Fruit fly (Drosophila melanogaster) whole organism, pupa: ENCODE data around the gene Zwilch.

Experiments used
- CG13204 ChIP-seq: fragments of 200-800 bp; sonication (Bioruptor generic); optimal IDR thresholded peaks from 2 replicates; lab custom pipeline; 2018; ENCODE audit warnings: missing biosample characterization, mild to moderate bottlenecking, missing genetic modification characterization, moderate library complexity
- CG14655 ChIP-seq: fragments of 200-800 bp; sonication (Bioruptor generic); optimal IDR thresholded peaks from 3 replicates; lab custom pipeline; 2017; ENCODE audit warnings: mild to moderate bottlenecking, missing biosample characterization, missing genetic modification reagents, missing genetic modification characterization
- CG17806 ChIP-seq: fragments of 200-800 bp; sonication (Bioruptor generic); optimal IDR thresholded peaks from 2 replicates; lab custom pipeline; 2018; ENCODE audit warnings: missing biosample characterization, mild to moderate bottlenecking, missing genetic modification characterization, moderate library complexity
- CG8301 ChIP-seq: fragments of 200-800 bp; sonication (Bioruptor generic); optimal IDR thresholded peaks from 2 replicates; lab custom pipeline; 2018; ENCODE audit warnings: missing biosample characterization, mild to moderate bottlenecking, missing genetic modification characterization
- CG9948 ChIP-seq: fragments of 200-800 bp; sonication (Bioruptor generic); optimal IDR thresholded peaks from 2 replicates; lab custom pipeline; 2018; ENCODE audit warnings: missing biosample characterization, mild to moderate bottlenecking, missing genetic modification characterization, moderate library complexity
- D1 ChIP-seq: fragments of 200-800 bp; sonication (Bioruptor generic); optimal IDR thresholded peaks from 2 replicates; lab custom pipeline; 2018; ENCODE audit warnings: missing biosample characterization, mild to moderate bottlenecking, missing genetic modification characterization, moderate library complexity
- Pif1B ChIP-seq: fragments of 200-800 bp; sonication (Bioruptor generic); optimal IDR thresholded peaks from 3 replicates; lab custom pipeline; 2016; ENCODE audit warnings: missing biosample characterization, missing genetic modification characterization

DNA sequence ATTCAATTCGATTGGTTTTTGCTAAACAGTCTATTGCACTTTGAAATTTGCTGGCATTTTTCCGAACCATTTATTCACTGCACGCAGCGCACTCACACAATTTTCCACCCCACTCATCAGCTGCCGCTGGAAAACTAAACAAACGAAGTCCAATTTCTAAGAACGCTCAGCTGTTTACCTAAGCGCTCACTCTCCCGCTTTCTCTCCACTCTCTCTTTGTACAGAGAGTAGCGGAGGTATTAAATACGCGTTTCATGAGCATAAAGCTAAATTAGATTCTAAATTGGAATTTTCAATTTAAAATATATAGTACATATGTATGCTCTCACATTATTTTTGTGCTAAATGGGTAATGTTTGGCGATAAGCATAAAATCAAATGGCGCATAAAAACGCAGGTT, 44.2 kb downstream of the Zwilch start, which contains the start of gene stops:
- TF ChIP-seq CG17806 (tag; lab: Kevin White, UChicago): no peak
- no peak for TF ChIP-seq D1
- no peak for TF ChIP-seq CG9948 (tag; lab: Kevin White, UChicago)
- TF ChIP-seq CG8301: no peak
- no peak for TF ChIP-seq CG14655 (GFP tag; lab: Kevin White, UChicago)
- no peak for TF ChIP-seq Pif1B (GFP tag; lab: Kevin White, UChicago)
- TF ChIP-seq CG13204 (GFP tag; lab: Kevin White, UChicago): no peak
